Fruit fly (Drosophila melanogaster) whole organism, wandering third instar larva: ENCODE data around the gene Tig.

Experiments used
- CG32264 ChIP-seq: fragments of 200-800 bp; sonication (Bioruptor generic); optimal IDR thresholded peaks from 2 replicates; lab custom pipeline; 2016; ENCODE audit warnings: missing biosample characterization, missing genetic modification characterization
- Dfd ChIP-seq: fragments of >200 bp; optimal IDR thresholded peaks from 2 replicates; lab custom pipeline; 2017; ENCODE audit warnings: missing biosample characterization, missing genetic modification characterization
- Hnf4 ChIP-seq: fragments of 200-800 bp; sonication (Bioruptor generic); optimal IDR thresholded peaks from 2 replicates; lab custom pipeline; 2016; ENCODE audit warnings: missing biosample characterization, mild to moderate bottlenecking, missing genetic modification characterization
- Hr78 ChIP-seq: fragments of >200 bp; optimal IDR thresholded peaks from 2 replicates; lab custom pipeline; 2017; ENCODE audit warnings: missing biosample characterization, missing genetic modification characterization
- Hr83 ChIP-seq: fragments of 200-300 bp; sonication (Bioruptor generic); optimal IDR thresholded peaks from 2 replicates; lab custom pipeline; 2016; ENCODE audit warnings: missing biosample characterization, mild to moderate bottlenecking, missing genetic modification characterization, moderate library complexity; ENCODE audit not compliant: poor library complexity, severe bottlenecking
- Myc ChIP-seq: fragments of >200 bp; optimal IDR thresholded peaks from 2 replicates; lab custom pipeline; 2017
- foxo ChIP-seq, 2 experiments: fragments of 200-800 bp; sonication (Bioruptor generic); optimal IDR thresholded peaks; 2 replicates in 1 of 2; 3 replicates in 1 of 2; lab custom pipeline; 2016 to 2017; ENCODE audit warnings: missing biosample characterization in 2 of 2, missing genetic modification characterization in 2 of 2
- lola ChIP-seq: fragments of >200 bp; optimal IDR thresholded peaks from 2 replicates; lab custom pipeline; 2017; ENCODE audit warnings: missing biosample characterization, missing genetic modification characterization
- pan ChIP-seq: fragments of >200 bp; optimal IDR thresholded peaks from 2 replicates; lab custom pipeline; 2017
- psq ChIP-seq: fragments of 200-800 bp; sonication (Bioruptor generic); optimal IDR thresholded peaks from 3 replicates; lab custom pipeline; 2017; ENCODE audit warnings: missing biosample characterization, mild to moderate bottlenecking, missing genetic modification characterization, moderate library complexity

dm6 chr2L:6366924-6367323 lies 56.2 kb downstream of the Tig start:
- TF ChIP-seq Hnf4 (GFP tag; lab: Kevin White, UChicago) (no peak), lola (GFP tag; lab: Kevin White, UChicago) (no peak), Myc (lab: Kevin White, UChicago) (no peak), Dfd (GFP tag; lab: Kevin White, UChicago) (no peak), pan (no peak), psq (no peak), foxo (GFP tag; optimal IDR thresholded peaks at IDR 0.05; lab: Kevin White, UChicago) (no peak), Hr78 (GFP tag; lab: Kevin White, UChicago) (no peak), Hr83 (GFP tag; lab: Kevin White, UChicago) (no peak), CG32264 (GFP tag; lab: Kevin White, UChicago) (no peak)
